Worm (Caenorhabditis elegans): ENCODE measurements around the gene F38H4.3.

DNA sequence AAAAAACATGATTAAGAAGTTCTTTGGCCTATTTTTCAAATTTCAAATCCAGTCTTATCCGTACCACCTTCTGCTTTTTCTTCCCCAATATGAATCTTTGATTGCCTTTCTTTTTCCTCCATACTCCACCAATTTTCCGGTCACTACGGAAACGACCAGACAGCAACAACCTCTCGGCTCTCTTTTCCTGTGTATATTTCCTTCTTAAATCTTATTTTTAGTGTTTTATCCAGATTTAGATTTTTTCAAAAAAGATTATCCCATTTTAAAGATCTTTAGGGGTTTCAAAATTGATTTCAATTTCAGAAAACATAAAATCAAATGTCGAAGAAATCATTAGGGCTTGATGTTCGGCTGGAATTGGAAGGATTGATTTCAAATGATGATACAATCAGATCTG, 22.0 kb downstream of the F38H4.3 start, which contains the start of gene trpa-1:
- TF ChIP-seq unc-39 (tag; optimal IDR thresholded peaks at IDR 0.05) (no peak), nhr-25 (tag; optimal IDR thresholded peaks at IDR 0.05) (no peak), lsy-2 (tag; optimal IDR thresholded peaks at IDR 0.05) (no peak), dmd-4 (tag; optimal IDR thresholded peaks at IDR 0.05) (no peak), C34F6.9 (tag; optimal IDR thresholded peaks at IDR 0.05) (no peak), egl-27 (tag; optimal IDR thresholded peaks at IDR 0.05) (no peak), snpc-4 (tag; optimal IDR thresholded peaks at IDR 0.05) (no peak), unc-62 (GFP tag; optimal IDR thresholded peaks at IDR 0.05) (no peak), nhr-11 (tag; optimal IDR thresholded peaks at IDR 0.05) (no peak), ama-1 (optimal IDR thresholded peaks at IDR 0.05) (no peak), mab-5 (tag; optimal IDR thresholded peaks at IDR 0.05) (no peak), nhr-10 (tag; optimal IDR thresholded peaks at IDR 0.05) (no peak), nhr-237 (tag; optimal IDR thresholded peaks at IDR 0.05) (no peak), aly-2 (tag; optimal IDR thresholded peaks at IDR 0.05) (no peak)
